Worm (Caenorhabditis elegans) whole organism, L1 larva: Measurements from ENCODE around the gene nspb-11.

Source experiments
- aly-2 ChIP-seq: fragments of 150-350 bp; optimal IDR thresholded peaks from 2 replicates; lab custom pipeline; 2014; ENCODE audit warnings: missing biosample characterization, missing genetic modification characterization
- ceh-82 ChIP-seq, 3 experiments: fragments of 150-350 bp in 1 of 3; sonication (generic microtip) in 2 of 3; optimal IDR thresholded peaks; 2 replicates each; lab custom pipeline; 2014 to 2017; ENCODE audit warnings: missing biosample characterization in 3 of 3, missing genetic modification characterization in 3 of 3
- efl-1 ChIP-seq, 4 experiments: fragments of 150-350 bp; optimal IDR thresholded peaks in 3 of 4; peaks in 1 of 4; 1 replicate in 1 of 4; 2 replicates in 3 of 4; lab custom pipeline; 2014; ENCODE audit warnings: missing biosample characterization in 2 of 4, missing genetic modification characterization in 2 of 4, missing genetic modification reagents in 2 of 4
- elt-3 ChIP-seq, 6 experiments: fragments of 150-350 bp in 1 of 6; sonication (generic microtip); optimal IDR thresholded peaks; 2 replicates each; lab custom pipeline; 2017 to 2018; ENCODE audit warnings: missing biosample characterization in 6 of 6, missing genetic modification characterization in 6 of 6, inconsistent platforms in 1 of 6
- fkh-10 ChIP-seq: sonication (generic microtip); optimal IDR thresholded peaks from 2 replicates; lab custom pipeline; 2017; ENCODE audit warnings: missing biosample characterization, missing genetic modification reagents, missing genetic modification characterization
- hlh-4 ChIP-seq: sonication (generic microtip); optimal IDR thresholded peaks from 2 replicates; lab custom pipeline; 2016; ENCODE audit warnings: mild to moderate bottlenecking, missing genetic modification characterization, missing compliant biosample characterization
- lin-35 ChIP-seq, 2 experiments: fragments of 150-350 bp; optimal IDR thresholded peaks; 2 replicates each; lab custom pipeline; 2014; ENCODE audit warnings: missing biosample characterization in 2 of 2, missing genetic modification characterization in 2 of 2, missing genetic modification reagents in 2 of 2
- mdl-1 ChIP-seq, 2 experiments: fragments of 150-350 bp; optimal IDR thresholded peaks; 2 replicates each; lab custom pipeline; 2014 to 2017; ENCODE audit warnings: missing biosample characterization in 2 of 2, missing genetic modification characterization in 2 of 2, inconsistent platforms in 1 of 2
- nhr-76 ChIP-seq: sonication (generic microtip); optimal IDR thresholded peaks from 2 replicates; lab custom pipeline; 2017; ENCODE audit warnings: missing biosample characterization, missing genetic modification characterization
- nhr-77 ChIP-seq: fragments of 150-350 bp; optimal IDR thresholded peaks from 2 replicates; lab custom pipeline; 2014; ENCODE audit warnings: missing biosample characterization, missing genetic modification characterization
- skn-1 ChIP-seq: fragments of 150-350 bp; optimal IDR thresholded peaks from 2 replicates; lab custom pipeline; 2014; ENCODE audit warnings: missing biosample characterization, missing genetic modification characterization
- sup-37 ChIP-seq: fragments of 200-800 bp; sonication (Bioruptor generic); optimal IDR thresholded peaks from 2 replicates; lab custom pipeline; 2018; ENCODE audit warnings: mild to moderate bottlenecking, missing genetic modification characterization, missing compliant biosample characterization
- unc-62 ChIP-seq: fragments of 150-350 bp; optimal IDR thresholded peaks from 2 replicates; lab custom pipeline; 2014; ENCODE audit warnings: missing biosample characterization, missing genetic modification reagents, missing genetic modification characterization
- ztf-11 ChIP-seq, 2 experiments: sonication (generic microtip); optimal IDR thresholded peaks; 2 replicates each; lab custom pipeline; 2016 to 2017; ENCODE audit warnings: missing genetic modification characterization in 2 of 2, missing biosample characterization in 1 of 2, missing compliant biosample characterization in 1 of 2

- TF ChIP-seq lin-35 (GFP tag; optimal IDR thresholded peaks at IDR 0.05; lab: Kevin White, UChicago) (no peak), elt-3 (tag; optimal IDR thresholded peaks at IDR 0.05; lab: Kevin White, UChicago) (no peak), unc-62 (GFP tag; lab: Kevin White, UChicago) (no peak), nhr-76 (no peak), ceh-82 (tag; optimal IDR thresholded peaks at IDR 0.05; lab: Kevin White, UChicago) (no peak), efl-1 (optimal IDR thresholded peaks at IDR 0.05; lab: Kevin White, UChicago) (no peak), efl-1 (GFP tag; optimal IDR thresholded peaks at IDR 0.05 in 1 of 2; lab: Kevin White, UChicago) (peak in 1 of 2 experiments; percentile 42), aly-2 (no peak), fkh-10 (GFP tag; lab: Kevin White, UChicago) (no peak), skn-1 (tag; lab: Kevin White, UChicago) (no peak), sup-37 (GFP tag; lab: Kevin White, UChicago) (no peak), nhr-77 (no peak), hlh-4 (no peak), ztf-11 (tag; optimal IDR thresholded peaks at IDR 0.05; lab: Kevin White, UChicago) (no peak), mdl-1 (tag; optimal IDR thresholded peaks at IDR 0.05; lab: Kevin White, UChicago) (no peak)
These were observed at the start of gene nspb-11 for ce11 chrII:12907070-12907469.
